Worm (Caenorhabditis elegans) whole organism, L1 larva: ENCODE results near the gene gcs-1.

Source experiments
- C04F5.9 ChIP-seq: sonication (generic microtip); optimal IDR thresholded peaks from 2 replicates; lab custom pipeline; 2016; ENCODE audit warnings: missing genetic modification characterization, missing compliant biosample characterization
- F16B12.6 ChIP-seq: fragments of 150-350 bp; optimal IDR thresholded peaks from 2 replicates; lab custom pipeline; 2014; ENCODE audit warnings: missing biosample characterization, missing genetic modification characterization
- alr-1 ChIP-seq: fragments of 200-800 bp; sonication (Bioruptor generic); optimal IDR thresholded peaks from 2 replicates; lab custom pipeline; 2018; ENCODE audit warnings: borderline replicate concordance, mild to moderate bottlenecking, missing genetic modification characterization, missing compliant biosample characterization
- blmp-1 ChIP-seq: fragments of 150-350 bp; optimal IDR thresholded peaks from 2 replicates; lab custom pipeline; 2014; ENCODE audit warnings: missing biosample characterization, missing genetic modification characterization
- ceh-63 ChIP-seq: fragments of 200-800 bp; sonication (Bioruptor generic); optimal IDR thresholded peaks from 2 replicates; lab custom pipeline; 2018; ENCODE audit warnings: mild to moderate bottlenecking, missing genetic modification characterization, missing compliant biosample characterization
- ceh-8 ChIP-seq: fragments of 200-800 bp; sonication (Bioruptor generic); optimal IDR thresholded peaks from 2 replicates; lab custom pipeline; 2018; ENCODE audit warnings: mild to moderate bottlenecking, missing genetic modification characterization, moderate library complexity, missing compliant biosample characterization
- ceh-90 ChIP-seq: sonication (generic microtip); optimal IDR thresholded peaks from 2 replicates; lab custom pipeline; 2016; ENCODE audit warnings: missing genetic modification characterization, missing compliant biosample characterization
- ces-1 ChIP-seq: fragments of 150-350 bp; optimal IDR thresholded peaks from 2 replicates; lab custom pipeline; 2014; ENCODE audit warnings: missing biosample characterization, missing genetic modification reagents, missing genetic modification characterization
- dpl-1 ChIP-seq, 3 experiments: fragments of 150-350 bp in 2 of 3; sonication (generic microtip) in 1 of 3; optimal IDR thresholded peaks; 2 replicates each; lab custom pipeline; 2014 to 2017; ENCODE audit warnings: missing biosample characterization in 3 of 3, missing genetic modification characterization in 3 of 3, missing genetic modification reagents in 3 of 3
- efl-1 ChIP-seq, 4 experiments: fragments of 150-350 bp; optimal IDR thresholded peaks in 3 of 4; peaks in 1 of 4; 1 replicate in 1 of 4; 2 replicates in 3 of 4; lab custom pipeline; 2014; ENCODE audit warnings: missing biosample characterization in 2 of 4, missing genetic modification characterization in 2 of 4, missing genetic modification reagents in 2 of 4
- efl-3 ChIP-seq: fragments of 200-800 bp; sonication (Bioruptor generic); optimal IDR thresholded peaks from 2 replicates; lab custom pipeline; 2018; ENCODE audit warnings: mild to moderate bottlenecking, missing genetic modification characterization, missing compliant biosample characterization
- elt-3 ChIP-seq, 6 experiments: fragments of 150-350 bp in 1 of 6; sonication (generic microtip); optimal IDR thresholded peaks; 2 replicates each; lab custom pipeline; 2017 to 2018; ENCODE audit warnings: missing biosample characterization in 6 of 6, missing genetic modification characterization in 6 of 6, inconsistent platforms in 1 of 6
- ets-5 ChIP-seq: fragments of 200-800 bp; sonication (Bioruptor generic); IDR thresholded peaks from 2 replicates; pipeline ENCODE4 v1.3.6; 2022; ENCODE audit warnings: missing genetic modification characterization, missing compliant biosample characterization
- fkh-4 ChIP-seq: sonication (generic microtip); optimal IDR thresholded peaks from 2 replicates; lab custom pipeline; 2016; ENCODE audit warnings: missing compliant biosample characterization, missing genetic modification characterization, borderline replicate concordance
- fkh-8 ChIP-seq: sonication (generic microtip); optimal IDR thresholded peaks from 2 replicates; lab custom pipeline; 2016; ENCODE audit warnings: mild to moderate bottlenecking, missing genetic modification characterization, missing compliant biosample characterization
- hlh-4 ChIP-seq: sonication (generic microtip); optimal IDR thresholded peaks from 2 replicates; lab custom pipeline; 2016; ENCODE audit warnings: mild to moderate bottlenecking, missing genetic modification characterization, missing compliant biosample characterization
- irx-1 ChIP-seq: sonication (generic microtip); optimal IDR thresholded peaks from 2 replicates; lab custom pipeline; 2016; ENCODE audit warnings: missing genetic modification characterization, missing compliant biosample characterization
- isw-1 ChIP-seq: fragments of 200-800 bp; sonication (Bioruptor generic); IDR thresholded peaks from 2 replicates; pipeline ENCODE4 v1.3.6; 2022; ENCODE audit warnings: missing genetic modification characterization, missing compliant biosample characterization
- lin-13 ChIP-seq: fragments of 150-350 bp; optimal IDR thresholded peaks from 2 replicates; lab custom pipeline; 2014; ENCODE audit warnings: missing biosample characterization, missing genetic modification reagents, missing genetic modification characterization
- lin-14 ChIP-seq: fragments of 200-800 bp; sonication (Bioruptor generic); optimal IDR thresholded peaks from 2 replicates; lab custom pipeline; 2018; ENCODE audit warnings: mild to moderate bottlenecking, missing genetic modification characterization, moderate library complexity, missing compliant biosample characterization
- lin-35 ChIP-seq, 2 experiments: fragments of 150-350 bp; optimal IDR thresholded peaks; 2 replicates each; lab custom pipeline; 2014; ENCODE audit warnings: missing biosample characterization in 2 of 2, missing genetic modification characterization in 2 of 2, missing genetic modification reagents in 2 of 2
- lsy-2 ChIP-seq, 2 experiments: fragments of 150-350 bp; optimal IDR thresholded peaks; 2 replicates each; lab custom pipeline; 2014; ENCODE audit warnings: missing biosample characterization in 2 of 2, missing genetic modification characterization in 2 of 2
- mep-1 ChIP-seq: fragments of 150-350 bp; optimal IDR thresholded peaks from 2 replicates; lab custom pipeline; 2014; ENCODE audit warnings: missing biosample characterization, missing genetic modification characterization
- nhr-11 ChIP-seq: fragments of 150-350 bp; optimal IDR thresholded peaks from 2 replicates; lab custom pipeline; 2014; ENCODE audit warnings: missing biosample characterization, missing genetic modification characterization
- nhr-19 ChIP-seq: fragments of 200-800 bp; sonication (Bioruptor generic); conservative IDR thresholded peaks from 2 replicates; pipeline ENCODE4 v1.3.6; 2022; ENCODE audit warnings: missing genetic modification characterization, missing compliant biosample characterization
- nhr-20 ChIP-seq: sonication (generic microtip); optimal IDR thresholded peaks from 2 replicates; lab custom pipeline; 2016; ENCODE audit warnings: mild to moderate bottlenecking, missing genetic modification characterization, missing compliant biosample characterization
- nhr-237 ChIP-seq: fragments of 150-350 bp; optimal IDR thresholded peaks from 2 replicates; lab custom pipeline; 2014; ENCODE audit warnings: missing biosample characterization, missing genetic modification characterization
- nhr-47 ChIP-seq: sonication (generic microtip); optimal IDR thresholded peaks from 2 replicates; lab custom pipeline; 2016; ENCODE audit warnings: mild to moderate bottlenecking, missing genetic modification characterization, moderate library complexity, missing compliant biosample characterization
- nhr-71 ChIP-seq: sonication (generic microtip); optimal IDR thresholded peaks from 2 replicates; lab custom pipeline; 2016; ENCODE audit warnings: mild to moderate bottlenecking, missing genetic modification characterization, moderate library complexity, missing compliant biosample characterization
- nhr-76 ChIP-seq: sonication (generic microtip); optimal IDR thresholded peaks from 2 replicates; lab custom pipeline; 2017; ENCODE audit warnings: missing biosample characterization, missing genetic modification characterization
- nhr-77 ChIP-seq: fragments of 150-350 bp; optimal IDR thresholded peaks from 2 replicates; lab custom pipeline; 2014; ENCODE audit warnings: missing biosample characterization, missing genetic modification characterization
- nhr-85 ChIP-seq: sonication (generic microtip); peaks from one replicate; lab custom pipeline; 2016; ENCODE audit warnings: missing genetic modification characterization, inconsistent platforms, missing compliant biosample characterization
- pag-3 ChIP-seq: sonication (generic microtip); optimal IDR thresholded peaks from 2 replicates; lab custom pipeline; 2017; ENCODE audit warnings: missing genetic modification characterization, mild to moderate bottlenecking, missing compliant biosample characterization, antibody characterized with exemption, borderline replicate concordance; ENCODE audit not compliant: insufficient read depth
- skn-1 ChIP-seq: fragments of 150-350 bp; optimal IDR thresholded peaks from 2 replicates; lab custom pipeline; 2014; ENCODE audit warnings: missing biosample characterization, missing genetic modification characterization
- snu-23 ChIP-seq: sonication (generic microtip); optimal IDR thresholded peaks from 2 replicates; lab custom pipeline; 2016; ENCODE audit warnings: missing genetic modification characterization, missing compliant biosample characterization
- sup-37 ChIP-seq: fragments of 200-800 bp; sonication (Bioruptor generic); optimal IDR thresholded peaks from 2 replicates; lab custom pipeline; 2018; ENCODE audit warnings: mild to moderate bottlenecking, missing genetic modification characterization, missing compliant biosample characterization
- swsn-7 ChIP-seq: sonication (generic microtip); optimal IDR thresholded peaks from 2 replicates; lab custom pipeline; 2016; ENCODE audit warnings: missing genetic modification characterization, missing compliant biosample characterization
- tlp-1 ChIP-seq: fragments of 150-350 bp; optimal IDR thresholded peaks from 2 replicates; lab custom pipeline; 2014; ENCODE audit warnings: missing biosample characterization, missing genetic modification characterization
- unc-98 ChIP-seq: fragments of 200-800 bp; sonication (Bioruptor generic); IDR thresholded peaks from 2 replicates; pipeline ENCODE4 v1.3.6; 2022; ENCODE audit warnings: missing genetic modification characterization, missing compliant biosample characterization
- vab-15 ChIP-seq: sonication (generic microtip); optimal IDR thresholded peaks from 2 replicates; lab custom pipeline; 2017; ENCODE audit warnings: missing genotype, mild to moderate bottlenecking, missing genetic modification characterization, missing compliant biosample characterization
- zip-4 ChIP-seq: fragments of 200-800 bp; sonication (Bioruptor generic); optimal IDR thresholded peaks from 2 replicates; lab custom pipeline; 2018; ENCODE audit warnings: mild to moderate bottlenecking, missing genetic modification characterization, moderate library complexity, missing compliant biosample characterization
- ztf-11 ChIP-seq, 2 experiments: sonication (generic microtip); optimal IDR thresholded peaks; 2 replicates each; lab custom pipeline; 2016 to 2017; ENCODE audit warnings: missing genetic modification characterization in 2 of 2, missing biosample characterization in 1 of 2, missing compliant biosample characterization in 1 of 2
- ztf-4 ChIP-seq: fragments of 150-350 bp; optimal IDR thresholded peaks from 2 replicates; lab custom pipeline; 2014; ENCODE audit warnings: missing biosample characterization, missing genetic modification characterization

gcs-1 gene

ce11 chrII:9007741-9008140 lies 30.4 kb downstream of the gcs-1 start:
- no peak for TF ChIP-seq mep-1
- no peak for TF ChIP-seq F16B12.6
- no peak for TF ChIP-seq ztf-11 (tag; optimal IDR thresholded peaks at IDR 0.05; lab: Kevin White, UChicago)
- no peak for TF ChIP-seq nhr-76
- no peak for TF ChIP-seq tlp-1
- no peak for TF ChIP-seq pag-3
- TF ChIP-seq lin-13 (GFP tag; lab: Kevin White, UChicago), result no peak

- TF ChIP-seq fkh-4 (tag; lab: Kevin White, UChicago), result no peak
- peak; percentile 7 for TF ChIP-seq fkh-8
- TF ChIP-seq nhr-11 (tag; lab: Kevin White, UChicago), result no peak
- no peak for TF ChIP-seq nhr-77 (tag; lab: Kevin White, UChicago)
- TF ChIP-seq mep-1, result no peak
These were observed 33.0 kb downstream of the gcs-1 start, which contains the start of gene F44G4.7 for ce11 chrII:9005067-9005466. F44G4.7 (minus strand) TSS chrII:9005167.

- TF ChIP-seq hlh-4, result no peak
- no peak for TF ChIP-seq nhr-237 (tag; lab: Kevin White, UChicago)
- TF ChIP-seq efl-1 (optimal IDR thresholded peaks at IDR 0.05; lab: Kevin White, UChicago), result no peak
- TF ChIP-seq efl-1 (GFP tag; optimal IDR thresholded peaks at IDR 0.05 in 1 of 2; lab: Kevin White, UChicago), result peak in 1 of 2 experiments; percentile 28
These were observed 36.3 kb downstream of the gcs-1 start, which contains the start of gene F44G4.6 for ce11 chrII:9001743-9002222. F44G4.6 (minus strand) TSS chrII:9001793.

- TF ChIP-seq ces-1 (no peak), isw-1 (no peak), irx-1 (tag; lab: Kevin White, UChicago) (no peak), elt-3 (tag; optimal IDR thresholded peaks at IDR 0.05; lab: Kevin White, UChicago) (no peak), unc-98 (no peak), alr-1 (tag; lab: Kevin White, UChicago) (no peak), skn-1 (tag; lab: Kevin White, UChicago) (no peak), efl-3 (GFP tag; lab: Kevin White, UChicago) (no peak), nhr-77 (tag; lab: Kevin White, UChicago) (no peak), nhr-47 (tag; lab: Kevin White, UChicago) (no peak), nhr-19 (GFP tag; lab: Robert Waterston, UW) (no peak), vab-15 (tag; lab: Kevin White, UChicago) (no peak), C04F5.9 (no peak), blmp-1 (tag; lab: Kevin White, UChicago) (no peak), ets-5 (GFP tag; lab: Robert Waterston, UW) (no peak), ceh-90 (tag; lab: Kevin White, UChicago) (no peak), nhr-20 (tag; lab: Kevin White, UChicago) (no peak), hlh-4 (no peak), zip-4 (no peak)
These were observed 37.8 kb downstream of the gcs-1 start, which contains the start of gene F44G4.5 for ce11 chrII:9000331-9000730. F44G4.5 (minus strand) TSS chrII:9000431.

ce11 chrII:8997479-8997878 lies 40.6 kb downstream of the gcs-1 start, which contains the start of the genes F44G4.3 and tdp-1:
F44G4.3 (minus strand) TSS chrII:8997662.
tdp-1 (plus strand) TSS chrII:8997825.
- TF ChIP-seq ceh-8 (GFP tag; lab: Kevin White, UChicago) (no peak), sup-37 (GFP tag; lab: Kevin White, UChicago) (no peak), mep-1 (peak; percentile 77), vab-15 (tag; lab: Kevin White, UChicago) (peak; percentile 14), snu-23 (peak; percentile 15), efl-1 (optimal IDR thresholded peaks at IDR 0.05; lab: Kevin White, UChicago) (peak; percentile 31 to 35), efl-1 (GFP tag; optimal IDR thresholded peaks at IDR 0.05 in 1 of 2; lab: Kevin White, UChicago) (peak; percentile 49 to 91), dpl-1 (GFP tag; optimal IDR thresholded peaks at IDR 0.05; lab: Kevin White, UChicago) (peak; percentile 24 to 60 (median 26)), lsy-2 (tag; optimal IDR thresholded peaks at IDR 0.05; lab: Kevin White, UChicago) (peak; percentile 73 to 96), nhr-71 (tag; lab: Kevin White, UChicago) (peak; percentile 14), lin-14 (GFP tag; lab: Kevin White, UChicago) (peak; percentile 18), nhr-85 (tag; lab: Kevin White, UChicago) (peak; percentile 8), ztf-4 (tag; lab: Kevin White, UChicago) (no peak), F16B12.6 (peak; percentile 84), swsn-7 (tag; lab: Kevin White, UChicago) (peak; percentile 14), nhr-47 (tag; lab: Kevin White, UChicago) (peak; percentile 33), lin-35 (GFP tag; optimal IDR thresholded peaks at IDR 0.05; lab: Kevin White, UChicago) (peak; percentile 14 to 55), ceh-63 (GFP tag; lab: Kevin White, UChicago) (no peak), ces-1 (peak; percentile 24)
